Worm (Caenorhabditis elegans): ENCODE data around the gene T08G5.1.

The T08G5.1 gene

ce11 chrV:14055097-14055496, 36.5 kb downstream of the T08G5.1 start:
- TF ChIP-seq dsc-1 (tag; optimal IDR thresholded peaks at IDR 0.05) (peak; percentile 99), lsy-2 (tag; optimal IDR thresholded peaks at IDR 0.05) (peak; percentile 87 to 91), F16B12.6 (tag; optimal IDR thresholded peaks at IDR 0.05) (peak; percentile 19), mdl-1 (tag; optimal IDR thresholded peaks at IDR 0.05) (peak in 1 of 2 experiments; percentile 90), nhr-76 (tag; optimal IDR thresholded peaks at IDR 0.05) (peak; percentile 1), nhr-77 (tag; optimal IDR thresholded peaks at IDR 0.05) (peak; percentile 82), C16A3.4 (tag; optimal IDR thresholded peaks at IDR 0.05) (peak; percentile 82), hlh-17 (GFP tag; optimal IDR thresholded peaks at IDR 0.05; ENCODE audit: borderline replicate concordance) (peak; percentile 94), C34B4.2 (tag; optimal IDR thresholded peaks at IDR 0.05) (peak; percentile 92), xbp-1 (tag; optimal IDR thresholded peaks at IDR 0.05) (peak; percentile 96), egl-27 (tag; optimal IDR thresholded peaks at IDR 0.05) (peak in 1 of 2 experiments; percentile 4), ceh-90 (tag; optimal IDR thresholded peaks at IDR 0.05) (peak; percentile 99), fkh-8 (tag; optimal IDR thresholded peaks at IDR 0.05) (peak; percentile 97), lin-35 (GFP tag; optimal IDR thresholded peaks at IDR 0.05) (peak; percentile 83 to 89), ceh-63 (GFP tag; optimal IDR thresholded peaks at IDR 0.05) (peak; percentile 97), nhr-71 (tag; optimal IDR thresholded peaks at IDR 0.05) (peak; percentile 99), snu-23 (GFP tag; optimal IDR thresholded peaks at IDR 0.05) (peak; percentile 98), sup-37 (GFP tag; optimal IDR thresholded peaks at IDR 0.05) (peak; percentile 94), ceh-88 (GFP tag; IDR thresholded peaks at IDR 0.05) (peak; percentile 99), nhr-19 (GFP tag; conservative IDR thresholded peaks at IDR 0.05) (peak; percentile 100), aly-2 (tag; optimal IDR thresholded peaks at IDR 0.05) (peak; percentile 31), lin-14 (GFP tag; optimal IDR thresholded peaks at IDR 0.05) (peak; percentile 98), lin-13 (GFP tag; optimal IDR thresholded peaks at IDR 0.05) (peak; percentile 92), egl-13 (tag; optimal IDR thresholded peaks at IDR 0.05) (peak; percentile 98), blmp-1 (tag; optimal IDR thresholded peaks at IDR 0.05) (peak; percentile 59), fkh-4 (tag; optimal IDR thresholded peaks at IDR 0.05; ENCODE audit: borderline replicate concordance) (peak; percentile 100), unc-98 (GFP tag; IDR thresholded peaks at IDR 0.05) (peak; percentile 100), nhr-47 (tag; optimal IDR thresholded peaks at IDR 0.05) (peak; percentile 99), elt-2 (tag; optimal IDR thresholded peaks at IDR 0.05) (peak; percentile 96), ets-5 (GFP tag; IDR thresholded peaks at IDR 0.05) (peak; percentile 67; the same call in 1 of the 2 replicates), pax-3 (tag; optimal IDR thresholded peaks at IDR 0.05) (peak; percentile 100), ama-1 (optimal IDR thresholded peaks at IDR 0.05) (peak; percentile 2), C04F5.9 (tag; optimal IDR thresholded peaks at IDR 0.05) (peak; percentile 96), fkh-10 (GFP tag; optimal IDR thresholded peaks at IDR 0.05) (peak; percentile 29), efl-3 (GFP tag; optimal IDR thresholded peaks at IDR 0.05) (peak; percentile 94), nhr-11 (tag; optimal IDR thresholded peaks at IDR 0.05) (peak; percentile 80), vab-15 (tag; optimal IDR thresholded peaks at IDR 0.05) (peak; percentile 88), irx-1 (tag; optimal IDR thresholded peaks at IDR 0.05) (peak; percentile 99), sox-4 (tag; optimal IDR thresholded peaks at IDR 0.05) (peak; percentile 98), nhr-90 (tag; optimal IDR thresholded peaks at IDR 0.05; ENCODE audit: poor library complexity) (peak; percentile 100), rnt-1 (tag; optimal IDR thresholded peaks at IDR 0.05) (peak; percentile 100), nhr-237 (tag; optimal IDR thresholded peaks at IDR 0.05) (peak; percentile 63), nhr-85 (tag) (peak; percentile 100), dpl-1 (GFP tag; optimal IDR thresholded peaks at IDR 0.05) (peak; percentile 80 to 87 (median 81)), ceh-8 (GFP tag; optimal IDR thresholded peaks at IDR 0.05) (peak; percentile 97), isw-1 (GFP tag; IDR thresholded peaks at IDR 0.05) (peak; percentile 99), elt-3 (tag; optimal IDR thresholded peaks at IDR 0.05) (peak in 4 of 6 experiments; percentile 18 to 85 (median 64)), fos-1 (tag; optimal IDR thresholded peaks at IDR 0.05) (peak; percentile 66), hlh-4 (tag; optimal IDR thresholded peaks at IDR 0.05) (peak; percentile 95), hpl-2 (GFP tag; optimal IDR thresholded peaks at IDR 0.05) (peak; percentile 53), nhr-20 (tag; optimal IDR thresholded peaks at IDR 0.05) (peak; percentile 99), grh-1 (GFP tag; IDR thresholded peaks at IDR 0.05) (peak; percentile 99)
